Fruit fly (Drosophila melanogaster) whole organism, prepupa: ENCODE data around the gene Mesh1.

Experiments
- Blimp-1 ChIP-seq: fragments of 200-800 bp; sonication (Bioruptor generic); optimal IDR thresholded peaks from 3 replicates; lab custom pipeline; 2017; ENCODE audit warnings: missing biosample characterization, missing genetic modification characterization, mild to moderate bottlenecking, moderate library complexity, missing genetic modification reagents
- CG10631 ChIP-seq: fragments of 200-800 bp; sonication (Bioruptor generic); optimal IDR thresholded peaks from 2 replicates; lab custom pipeline; 2016; ENCODE audit warnings: missing biosample characterization, missing genetic modification characterization
- CG10669 ChIP-seq: fragments of 200-800 bp; sonication (Bioruptor generic); optimal IDR thresholded peaks from 3 replicates; lab custom pipeline; 2018; ENCODE audit warnings: missing biosample characterization, mild to moderate bottlenecking, missing genetic modification characterization, moderate library complexity
- CG11294 ChIP-seq: fragments of 200-800 bp; sonication (Bioruptor generic); IDR thresholded peaks from 2 replicates; pipeline ENCODE4 v1.3.6; 2022; ENCODE audit warnings: missing biosample characterization, missing genetic modification characterization
- CG11762 ChIP-seq: fragments of 200-800 bp; sonication (Bioruptor generic); optimal IDR thresholded peaks from 3 replicates; lab custom pipeline; 2016; ENCODE audit warnings: missing biosample characterization, missing genetic modification characterization; ENCODE audit not compliant: insufficient read depth
- CG11902 ChIP-seq: fragments of 200-800 bp; sonication (Bioruptor generic); optimal IDR thresholded peaks from 3 replicates; lab custom pipeline; 2016; ENCODE audit warnings: missing biosample characterization, missing genetic modification characterization
- CG15336 ChIP-seq: fragments of 200-800 bp; sonication (Bioruptor generic); IDR thresholded peaks from 2 replicates; pipeline ENCODE4 v1.3.6; 2022; ENCODE audit warnings: missing biosample characterization, missing genetic modification characterization
- CG1621 ChIP-seq: fragments of 200-800 bp; sonication (Bioruptor generic); optimal IDR thresholded peaks from 3 replicates; lab custom pipeline; 2018; ENCODE audit warnings: missing biosample characterization, mild to moderate bottlenecking, missing genetic modification characterization
- CG16779 ChIP-seq: fragments of 200-800 bp; sonication (Bioruptor generic); optimal IDR thresholded peaks from 3 replicates; lab custom pipeline; 2017; ENCODE audit warnings: missing biosample characterization, mild to moderate bottlenecking, missing genetic modification characterization
- CG3032 ChIP-seq: fragments of 200-800 bp; optimal IDR thresholded peaks from 2 replicates; lab custom pipeline; 2019; ENCODE audit warnings: missing biosample characterization, mild to moderate bottlenecking, missing genetic modification characterization, moderate library complexity
- CG31627 ChIP-seq: fragments of 200-800 bp; sonication (Bioruptor generic); optimal IDR thresholded peaks from 3 replicates; lab custom pipeline; 2016; ENCODE audit warnings: missing biosample characterization, missing genetic modification characterization
- CG32006 ChIP-seq: fragments of 200-800 bp; sonication (Bioruptor generic); optimal IDR thresholded peaks from 3 replicates; lab custom pipeline; 2017; ENCODE audit warnings: missing biosample characterization, mild to moderate bottlenecking, missing genetic modification characterization
- CG34406 ChIP-seq: fragments of 200-800 bp; sonication (Bioruptor generic); optimal IDR thresholded peaks from 3 replicates; lab custom pipeline; 2016; ENCODE audit warnings: missing biosample characterization, missing genetic modification characterization
- CG4318 ChIP-seq: fragments of 200-800 bp; sonication (Bioruptor generic); optimal IDR thresholded peaks from 3 replicates; lab custom pipeline; 2017; ENCODE audit warnings: missing biosample characterization, mild to moderate bottlenecking, missing genetic modification characterization
- CG6163 ChIP-seq: fragments of 200-800 bp; sonication (Bioruptor generic); IDR thresholded peaks from 3 replicates; pipeline ENCODE4 v1.3.6; 2022; ENCODE audit warnings: missing biosample characterization, missing genetic modification characterization
- CG6276 ChIP-seq: fragments of 200-800 bp; sonication (Bioruptor generic); optimal IDR thresholded peaks from 2 replicates; lab custom pipeline; 2017; ENCODE audit warnings: missing biosample characterization, mild to moderate bottlenecking, missing genetic modification characterization
- CG6808 ChIP-seq: fragments of 200-800 bp; sonication (Bioruptor generic); optimal IDR thresholded peaks from 3 replicates; lab custom pipeline; 2017; ENCODE audit warnings: missing biosample characterization, missing genetic modification characterization, mild to moderate bottlenecking, moderate library complexity, missing genetic modification reagents
- CG6854 ChIP-seq: fragments of 200-800 bp; sonication (Bioruptor generic); optimal IDR thresholded peaks from 2 replicates; lab custom pipeline; 2017; ENCODE audit warnings: missing biosample characterization, mild to moderate bottlenecking, missing genetic modification characterization
- CG7368 ChIP-seq: fragments of 200-800 bp; sonication (Bioruptor generic); optimal IDR thresholded peaks from 3 replicates; lab custom pipeline; 2016; ENCODE audit warnings: missing biosample characterization, missing genetic modification characterization
- CG8119 ChIP-seq: fragments of 200-800 bp; sonication (Bioruptor generic); IDR thresholded peaks from 3 replicates; pipeline ENCODE4 v1.3.6; 2022; ENCODE audit warnings: missing biosample characterization, missing genetic modification characterization
- CG8319 ChIP-seq: fragments of 200-800 bp; sonication (Bioruptor generic); optimal IDR thresholded peaks from 3 replicates; lab custom pipeline; 2016; ENCODE audit warnings: missing biosample characterization, missing genetic modification characterization
- Eip75B ChIP-seq: fragments of 200-800 bp; sonication (Bioruptor generic); optimal IDR thresholded peaks from 3 replicates; lab custom pipeline; 2016; ENCODE audit warnings: missing biosample characterization, missing genetic modification characterization
- Eip93F ChIP-seq: fragments of 200-800 bp; sonication (Bioruptor generic); optimal IDR thresholded peaks from 2 replicates; lab custom pipeline; 2016; ENCODE audit warnings: missing biosample characterization, mild to moderate bottlenecking, missing genetic modification characterization
- Ets96B ChIP-seq: fragments of 200-800 bp; optimal IDR thresholded peaks from 2 replicates; lab custom pipeline; 2019; ENCODE audit warnings: missing biosample characterization, mild to moderate bottlenecking, missing genetic modification characterization, moderate library complexity
- Hr38 ChIP-seq: sonication (Bioruptor generic); optimal IDR thresholded peaks from 2 replicates; lab custom pipeline; 2016; ENCODE audit warnings: missing biosample characterization, missing genetic modification characterization
- Hr39 ChIP-seq: fragments of 200-800 bp; sonication (Bioruptor generic); optimal IDR thresholded peaks from 2 replicates; lab custom pipeline; 2016; ENCODE audit warnings: missing biosample characterization, missing genetic modification characterization
- Hr4 ChIP-seq: fragments of 200-800 bp; sonication (Bioruptor generic); optimal IDR thresholded peaks from 3 replicates; lab custom pipeline; 2016; ENCODE audit warnings: missing biosample characterization, missing genetic modification characterization
- Smox ChIP-seq: fragments of 200-800 bp; sonication (Bioruptor generic); optimal IDR thresholded peaks from 3 replicates; lab custom pipeline; 2016; ENCODE audit warnings: missing biosample characterization, missing genetic modification characterization
- Sox14 ChIP-seq: fragments of 200-800 bp; sonication (Bioruptor generic); optimal IDR thresholded peaks from 3 replicates; lab custom pipeline; 2016; ENCODE audit warnings: missing biosample characterization, missing genetic modification characterization
- Sox15 ChIP-seq: fragments of 200-800 bp; sonication (Bioruptor generic); optimal IDR thresholded peaks from 3 replicates; lab custom pipeline; 2016; ENCODE audit warnings: missing biosample characterization, missing genetic modification characterization
- achi ChIP-seq: fragments of 200-800 bp; sonication (Bioruptor generic); optimal IDR thresholded peaks from 3 replicates; lab custom pipeline; 2016; ENCODE audit warnings: missing biosample characterization, missing genetic modification characterization
- acj6 ChIP-seq: fragments of 200-800 bp; sonication (Bioruptor generic); optimal IDR thresholded peaks from 3 replicates; lab custom pipeline; 2016; ENCODE audit warnings: missing biosample characterization, missing genetic modification characterization
- cyc ChIP-seq: fragments of 200-800 bp; sonication (Bioruptor generic); optimal IDR thresholded peaks from 3 replicates; lab custom pipeline; 2016; ENCODE audit warnings: missing biosample characterization, missing genetic modification characterization
- dac ChIP-seq: fragments of 200-800 bp; sonication (Bioruptor generic); optimal IDR thresholded peaks from 2 replicates; lab custom pipeline; 2017; ENCODE audit warnings: missing biosample characterization, mild to moderate bottlenecking, missing genetic modification characterization
- dsx ChIP-seq: fragments of 200-800 bp; optimal IDR thresholded peaks from 3 replicates; lab custom pipeline; 2019; ENCODE audit warnings: missing biosample characterization, mild to moderate bottlenecking, missing genetic modification characterization, moderate library complexity; ENCODE audit not compliant: poor library complexity, severe bottlenecking
- esn ChIP-seq: fragments of 200-800 bp; sonication (Bioruptor generic); optimal IDR thresholded peaks from 2 replicates; lab custom pipeline; 2016; ENCODE audit warnings: missing biosample characterization, mild to moderate bottlenecking, missing genetic modification characterization, moderate library complexity
- fd85E ChIP-seq: fragments of 200-800 bp; sonication (Bioruptor generic); optimal IDR thresholded peaks from 3 replicates; lab custom pipeline; 2016; ENCODE audit warnings: missing biosample characterization, missing genetic modification characterization
- fkh ChIP-seq: fragments of 200-800 bp; sonication (Bioruptor generic); optimal IDR thresholded peaks from 3 replicates; lab custom pipeline; 2017; ENCODE audit warnings: missing biosample characterization, mild to moderate bottlenecking, missing genetic modification characterization, moderate library complexity
- lz ChIP-seq: fragments of 200-800 bp; sonication (Bioruptor generic); optimal IDR thresholded peaks from 3 replicates; lab custom pipeline; 2016; ENCODE audit warnings: missing biosample characterization, missing genetic modification characterization
- net ChIP-seq: fragments of 200-800 bp; sonication (Bioruptor generic); optimal IDR thresholded peaks from 3 replicates; lab custom pipeline; 2016; ENCODE audit warnings: missing biosample characterization, missing genetic modification characterization
- spab ChIP-seq: fragments of 200-800 bp; sonication (Bioruptor generic); optimal IDR thresholded peaks from 2 replicates; lab custom pipeline; 2017; ENCODE audit warnings: missing biosample characterization, mild to moderate bottlenecking, missing genetic modification characterization, missing genetic modification reagents
- svp ChIP-seq: fragments of 200-800 bp; sonication (Bioruptor generic); peaks from one replicate; lab custom pipeline; 2016; ENCODE audit warnings: missing biosample characterization, missing genetic modification characterization
- topi ChIP-seq: fragments of 200-800 bp; sonication (Bioruptor generic); optimal IDR thresholded peaks from 3 replicates; lab custom pipeline; 2016; ENCODE audit warnings: missing biosample characterization, missing genetic modification characterization
- vri ChIP-seq: fragments of 200-800 bp; sonication (Bioruptor generic); optimal IDR thresholded peaks from 3 replicates; lab custom pipeline; 2016; ENCODE audit warnings: missing biosample characterization, mild to moderate bottlenecking, missing genetic modification characterization

Gene Mesh1

dm6 chr3R:29207996-29208395 lies 5.7 kb upstream of the Mesh1 start (continued):
- TF ChIP-seq CG11762 (peak; percentile 53), vri (GFP tag; lab: Kevin White, UChicago) (peak; percentile 22), CG8119 (peak; percentile 95), net (GFP tag; lab: Kevin White, UChicago) (peak; percentile 70), dsx (GFP tag; lab: Kevin White, UChicago) (peak; percentile 82), CG7368 (GFP tag; lab: Kevin White, UChicago) (peak; percentile 55), CG1621 (tag; lab: Kevin White, UChicago) (peak; percentile 78), CG6276 (GFP tag; lab: Kevin White, UChicago) (peak; percentile 88), Smox (GFP tag; lab: Kevin White, UChicago) (peak; percentile 43), CG15336 (peak; percentile 96), Sox14 (GFP tag; lab: Kevin White, UChicago) (peak; percentile 83), Blimp-1 (GFP tag; lab: Kevin White, UChicago) (no peak), esn (peak; percentile 72), Eip75B (GFP tag; lab: Kevin White, UChicago) (peak; percentile 81), CG16779 (tag; lab: Kevin White, UChicago) (peak; percentile 64), CG6854 (GFP tag; lab: Kevin White, UChicago) (no peak), CG31627 (peak; percentile 32), CG11902 (GFP tag; lab: Kevin White, UChicago) (peak; percentile 5), fd85E (GFP tag; lab: Kevin White, UChicago) (no peak), CG10669 (GFP tag; lab: Kevin White, UChicago) (peak; percentile 73), CG6808 (GFP tag; lab: Kevin White, UChicago) (peak; percentile 73), dac (GFP tag; lab: Kevin White, UChicago) (peak; percentile 88), CG11294 (peak; percentile 77), CG6163 (GFP tag; lab: Robert Waterston, UW) (peak; percentile 93), Sox15 (GFP tag; lab: Kevin White, UChicago) (no peak), spab (peak; percentile 73)

- peak; percentile 67 for TF ChIP-seq Blimp-1 (GFP tag; lab: Kevin White, UChicago)
- peak; percentile 79 for TF ChIP-seq Sox15 (GFP tag; lab: Kevin White, UChicago)
- TF ChIP-seq CG15336 = peak; percentile 91
- peak; percentile 80 for TF ChIP-seq Eip93F (GFP tag; lab: Kevin White, UChicago)
- TF ChIP-seq spab = peak; percentile 89
- TF ChIP-seq Hr39 (GFP tag; lab: Kevin White, UChicago) = peak; percentile 82
- peak; percentile 72 for TF ChIP-seq CG11762
- peak; percentile 81 for TF ChIP-seq Smox (GFP tag; lab: Kevin White, UChicago)
- peak; percentile 94 for TF ChIP-seq CG10669 (GFP tag; lab: Kevin White, UChicago)
- TF ChIP-seq Ets96B (tag; lab: Kevin White, UChicago) = peak; percentile 94
- TF ChIP-seq CG34406 (GFP tag; lab: Kevin White, UChicago) = peak; percentile 90
- TF ChIP-seq CG16779 (tag; lab: Kevin White, UChicago) = peak; percentile 81
- peak; percentile 83 for TF ChIP-seq Sox14 (GFP tag; lab: Kevin White, UChicago)
- TF ChIP-seq cyc (GFP tag; lab: Kevin White, UChicago) = peak; percentile 78
- peak; percentile 89 for TF ChIP-seq acj6 (GFP tag; lab: Kevin White, UChicago)
- TF ChIP-seq lz (GFP tag; lab: Kevin White, UChicago) = peak; percentile 79
- TF ChIP-seq CG3032 (tag; lab: Kevin White, UChicago) = peak; percentile 95
- peak; percentile 84 for TF ChIP-seq topi (GFP tag; lab: Kevin White, UChicago)
- peak; percentile 88 for TF ChIP-seq CG8119
- peak; percentile 87 for TF ChIP-seq esn
- TF ChIP-seq CG1621 (tag; lab: Kevin White, UChicago) = peak; percentile 89
- TF ChIP-seq CG6854 (GFP tag; lab: Kevin White, UChicago) = peak; percentile 83
- peak; percentile 87 for TF ChIP-seq Hr4 (GFP tag; lab: Kevin White, UChicago)
- TF ChIP-seq Hr38 (GFP tag; lab: Kevin White, UChicago) = no peak
- peak; percentile 91 for TF ChIP-seq CG6808 (GFP tag; lab: Kevin White, UChicago)
- peak; percentile 83 for TF ChIP-seq CG4318 (GFP tag; lab: Kevin White, UChicago)
- peak; percentile 69 for TF ChIP-seq CG8319
- TF ChIP-seq CG32006 (GFP tag; lab: Kevin White, UChicago) = peak; percentile 92
- TF ChIP-seq svp (GFP tag; lab: Kevin White, UChicago) = peak; percentile 97
- peak; percentile 6 for TF ChIP-seq fd85E (GFP tag; lab: Kevin White, UChicago)
- no peak for TF ChIP-seq fkh (GFP tag; lab: Kevin White, UChicago)
- peak; percentile 96 for TF ChIP-seq CG6163 (GFP tag; lab: Robert Waterston, UW)
- peak; percentile 77 for TF ChIP-seq dac (GFP tag; lab: Kevin White, UChicago)
- TF ChIP-seq achi (GFP tag; lab: Kevin White, UChicago) = peak; percentile 87
- peak; percentile 88 for TF ChIP-seq CG11902 (GFP tag; lab: Kevin White, UChicago)
- TF ChIP-seq Eip75B (GFP tag; lab: Kevin White, UChicago) = peak; percentile 77
- TF ChIP-seq dsx (GFP tag; lab: Kevin White, UChicago) = peak; percentile 91
- peak; percentile 90 for TF ChIP-seq CG10631 (GFP tag; lab: Kevin White, UChicago)
- TF ChIP-seq CG6276 (GFP tag; lab: Kevin White, UChicago) = peak; percentile 85
These were observed 4.8 kb upstream of the Mesh1 start for dm6 chr3R:29207012-29207656.
